Worm (Caenorhabditis elegans): ENCODE data around the gene H04J21.1.
A peak's percentile ranks its signal among the peaks of the same experiment; 100 is the strongest.

H04J21.1 gene

DNA sequence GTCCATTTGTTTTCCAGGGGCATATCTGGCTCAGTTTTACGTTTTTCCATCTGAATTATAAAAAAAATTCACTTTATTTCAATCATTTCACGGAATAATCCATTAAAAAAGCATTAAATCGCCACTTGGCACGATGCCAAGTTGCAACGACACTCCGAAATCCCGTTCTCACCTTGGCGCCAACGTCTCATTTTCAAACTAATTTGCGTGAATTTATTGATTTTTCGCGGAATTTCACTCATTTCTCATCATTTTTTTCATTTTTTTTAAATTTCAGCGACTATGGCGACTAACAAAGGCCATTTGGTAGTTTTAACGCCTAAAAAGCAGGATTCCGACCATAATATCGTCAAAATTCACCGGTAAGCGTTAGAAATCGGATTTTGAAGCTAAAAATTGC lies 4.2 kb upstream of the H04J21.1 start, which contains the start of gene H14E04.2 (continued):
- peak; percentile 78 for TF ChIP-seq nhr-19 (GFP tag; conservative IDR thresholded peaks at IDR 0.05)
- TF ChIP-seq nhr-77 (tag; optimal IDR thresholded peaks at IDR 0.05), result peak; percentile 57
- TF ChIP-seq nhr-12 (tag; optimal IDR thresholded peaks at IDR 0.05), result no peak
- no peak for TF ChIP-seq ceh-90 (tag; optimal IDR thresholded peaks at IDR 0.05)
- TF ChIP-seq grh-1 (GFP tag; IDR thresholded peaks at IDR 0.05), result peak; percentile 77
- no peak for TF ChIP-seq ets-5 (GFP tag; IDR thresholded peaks at IDR 0.05)
- TF ChIP-seq unc-98 (GFP tag; IDR thresholded peaks at IDR 0.05), result peak; percentile 32; the same call in 1 of the 2 replicates
- TF ChIP-seq mef-2 (tag; optimal IDR thresholded peaks at IDR 0.05), result no peak
- TF ChIP-seq nhr-85 (tag), result peak; percentile 93
- no peak for TF ChIP-seq ama-1 (optimal IDR thresholded peaks at IDR 0.05)
- TF ChIP-seq lin-39 (tag; optimal IDR thresholded peaks at IDR 0.05), result peak; percentile 1
- TF ChIP-seq tbx-2 (tag; optimal IDR thresholded peaks at IDR 0.05), result peak; percentile 78
- peak; percentile 82 for TF ChIP-seq blmp-1 (tag; optimal IDR thresholded peaks at IDR 0.05)
- no peak for TF ChIP-seq C04F5.9 (tag; optimal IDR thresholded peaks at IDR 0.05)

ce11 chrIII:2368424-2368823 lies 3.3 kb downstream of the H04J21.1 start, which contains the start of gene H04J21.4:
Gene H04J21.4, minus strand, starts transcription at chrIII:2368524.
- TF ChIP-seq nhr-85 (tag), result peak; percentile 39
- no peak for TF ChIP-seq ceh-63 (GFP tag; optimal IDR thresholded peaks at IDR 0.05)

DNA sequence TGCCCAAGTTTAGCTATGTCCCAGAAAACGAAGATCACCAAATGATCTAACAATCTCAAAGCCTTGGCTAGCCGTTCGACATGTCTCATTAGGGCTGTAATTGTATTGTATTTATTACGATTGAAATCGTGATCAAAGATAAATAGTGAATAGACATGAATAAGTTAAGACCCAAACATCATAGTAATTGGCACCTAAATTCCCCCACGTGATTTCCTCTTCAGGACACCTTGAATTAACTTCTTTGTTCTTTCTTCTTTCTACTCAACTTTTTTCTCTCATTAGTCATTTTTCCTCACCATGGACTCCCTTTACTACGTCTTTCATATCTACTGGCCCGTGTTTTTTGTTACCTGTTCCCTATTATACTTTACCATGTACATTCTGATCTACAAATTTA lies 9.1 kb downstream of the H04J21.1 start, which contains the start of gene srd-69:
TSS of gene srd-69 (plus strand) at position 301 of the 400 bp plus-strand sequence.
- no peak for TF ChIP-seq hlh-4 (tag; optimal IDR thresholded peaks at IDR 0.05)
- TF ChIP-seq lin-13 (GFP tag; optimal IDR thresholded peaks at IDR 0.05), result no peak
- TF ChIP-seq snpc-4 (tag; optimal IDR thresholded peaks at IDR 0.05), result no peak
- TF ChIP-seq ceh-63 (GFP tag; optimal IDR thresholded peaks at IDR 0.05), result no peak
- TF ChIP-seq skn-1 (tag; optimal IDR thresholded peaks at IDR 0.05), result no peak
- TF ChIP-seq lsy-2 (tag; optimal IDR thresholded peaks at IDR 0.05), result no peak
- TF ChIP-seq C34B4.2 (tag; optimal IDR thresholded peaks at IDR 0.05), result no peak
- TF ChIP-seq pag-3 (tag; optimal IDR thresholded peaks at IDR 0.05; ENCODE audit: borderline replicate concordance, insufficient read depth), result no peak
- TF ChIP-seq lin-14 (GFP tag; optimal IDR thresholded peaks at IDR 0.05), result no peak
- TF ChIP-seq fkh-4 (tag; optimal IDR thresholded peaks at IDR 0.05; ENCODE audit: borderline replicate concordance), result no peak
- TF ChIP-seq nhr-90 (tag; optimal IDR thresholded peaks at IDR 0.05; ENCODE audit: poor library complexity), result no peak
- TF ChIP-seq fos-1 (tag; optimal IDR thresholded peaks at IDR 0.05), result no peak
- TF ChIP-seq swsn-7 (tag; optimal IDR thresholded peaks at IDR 0.05), result no peak
- no peak for TF ChIP-seq F16B12.6 (tag; optimal IDR thresholded peaks at IDR 0.05)
- TF ChIP-seq hlh-17 (GFP tag; optimal IDR thresholded peaks at IDR 0.05; ENCODE audit: borderline replicate concordance), result no peak
- TF ChIP-seq zag-1 (tag; optimal IDR thresholded peaks at IDR 0.05), result no peak
- TF ChIP-seq ama-1 (optimal IDR thresholded peaks at IDR 0.05), result no peak
- TF ChIP-seq lin-39 (tag; optimal IDR thresholded peaks at IDR 0.05), result no peak
- TF ChIP-seq fkh-10 (GFP tag; optimal IDR thresholded peaks at IDR 0.05), result no peak
- TF ChIP-seq jun-1 (tag; optimal IDR thresholded peaks at IDR 0.05), result no peak

DNA sequence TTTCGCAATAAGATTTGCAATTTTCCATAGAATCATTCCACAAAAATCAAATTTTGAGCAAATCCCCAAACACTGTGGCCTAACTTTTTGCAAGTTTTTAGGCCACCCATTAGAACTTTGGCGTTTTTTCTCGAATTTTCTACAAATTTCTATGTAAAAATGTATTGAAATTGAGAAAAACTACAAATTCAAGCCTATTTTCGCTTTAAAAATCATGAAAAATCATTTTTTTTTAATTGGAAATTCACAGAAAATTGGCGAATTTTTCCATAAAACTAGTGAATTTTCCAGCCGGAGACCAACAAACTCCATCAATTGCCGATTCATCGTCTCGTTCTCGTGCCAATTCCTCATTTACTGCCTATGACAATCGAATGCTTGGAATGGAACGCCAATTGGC lies 21.8 kb downstream of the H04J21.1 start:
- no peak for TF ChIP-seq dsc-1 (tag; optimal IDR thresholded peaks at IDR 0.05)
- no peak for TF ChIP-seq aha-1 (tag; optimal IDR thresholded peaks at IDR 0.05)
- TF ChIP-seq efl-1 (optimal IDR thresholded peaks at IDR 0.05), result no peak
- TF ChIP-seq efl-1 (GFP tag; optimal IDR thresholded peaks at IDR 0.05 in 1 of 2), result peak in 1 of 2 experiments; percentile 91
- TF ChIP-seq lin-13 (GFP tag; optimal IDR thresholded peaks at IDR 0.05), result no peak

- TF ChIP-seq aha-1 (tag; optimal IDR thresholded peaks at IDR 0.05), result no peak
- TF ChIP-seq efl-1 (optimal IDR thresholded peaks at IDR 0.05), result no peak
- no peak for TF ChIP-seq efl-1 (GFP tag; optimal IDR thresholded peaks at IDR 0.05 in 1 of 2)
- no peak for TF ChIP-seq lin-39 (tag; optimal IDR thresholded peaks at IDR 0.05)
- TF ChIP-seq sup-37 (GFP tag; optimal IDR thresholded peaks at IDR 0.05), result no peak
- peak; percentile 9 for TF ChIP-seq nhr-85 (tag)
- no peak for TF ChIP-seq aly-2 (tag; optimal IDR thresholded peaks at IDR 0.05)
- no peak for TF ChIP-seq xbp-1 (tag; optimal IDR thresholded peaks at IDR 0.05)
- no peak for TF ChIP-seq grh-1 (GFP tag; IDR thresholded peaks at IDR 0.05)
Observed at ce11 chrIII:2347291-2347690, 24.5 kb downstream of the H04J21.1 start, which contains the start of gene gip-1. Gene gip-1, plus strand, starts transcription at chrIII:2347591.
